Fruit fly (Drosophila melanogaster) whole organism, prepupa: ENCODE data around the gene CG32305.
A peak's percentile ranks its signal among the peaks of the same experiment; 100 is the strongest.

Experiments used
- Blimp-1 ChIP-seq: fragments of 200-800 bp; sonication (Bioruptor generic); optimal IDR thresholded peaks from 3 replicates; lab custom pipeline; 2017; ENCODE audit warnings: missing biosample characterization, missing genetic modification characterization, mild to moderate bottlenecking, moderate library complexity, missing genetic modification reagents
- CG10669 ChIP-seq: fragments of 200-800 bp; sonication (Bioruptor generic); optimal IDR thresholded peaks from 3 replicates; lab custom pipeline; 2018; ENCODE audit warnings: missing biosample characterization, mild to moderate bottlenecking, missing genetic modification characterization, moderate library complexity
- CG11294 ChIP-seq: fragments of 200-800 bp; sonication (Bioruptor generic); IDR thresholded peaks from 2 replicates; pipeline ENCODE4 v1.3.6; 2022; ENCODE audit warnings: missing biosample characterization, missing genetic modification characterization
- CG11762 ChIP-seq: fragments of 200-800 bp; sonication (Bioruptor generic); optimal IDR thresholded peaks from 3 replicates; lab custom pipeline; 2016; ENCODE audit warnings: missing biosample characterization, missing genetic modification characterization; ENCODE audit not compliant: insufficient read depth
- CG15336 ChIP-seq: fragments of 200-800 bp; sonication (Bioruptor generic); IDR thresholded peaks from 2 replicates; pipeline ENCODE4 v1.3.6; 2022; ENCODE audit warnings: missing biosample characterization, missing genetic modification characterization
- CG1621 ChIP-seq: fragments of 200-800 bp; sonication (Bioruptor generic); optimal IDR thresholded peaks from 3 replicates; lab custom pipeline; 2018; ENCODE audit warnings: missing biosample characterization, mild to moderate bottlenecking, missing genetic modification characterization
- CG3032 ChIP-seq: fragments of 200-800 bp; optimal IDR thresholded peaks from 2 replicates; lab custom pipeline; 2019; ENCODE audit warnings: missing biosample characterization, mild to moderate bottlenecking, missing genetic modification characterization, moderate library complexity
- CG31627 ChIP-seq: fragments of 200-800 bp; sonication (Bioruptor generic); optimal IDR thresholded peaks from 3 replicates; lab custom pipeline; 2016; ENCODE audit warnings: missing biosample characterization, missing genetic modification characterization
- CG32006 ChIP-seq: fragments of 200-800 bp; sonication (Bioruptor generic); optimal IDR thresholded peaks from 3 replicates; lab custom pipeline; 2017; ENCODE audit warnings: missing biosample characterization, mild to moderate bottlenecking, missing genetic modification characterization
- CG34406 ChIP-seq: fragments of 200-800 bp; sonication (Bioruptor generic); optimal IDR thresholded peaks from 3 replicates; lab custom pipeline; 2016; ENCODE audit warnings: missing biosample characterization, missing genetic modification characterization
- CG3919 ChIP-seq: fragments of 200-800 bp; sonication (Bioruptor generic); optimal IDR thresholded peaks from 3 replicates; lab custom pipeline; 2016; ENCODE audit warnings: missing biosample characterization, missing genetic modification characterization
- CG6276 ChIP-seq: fragments of 200-800 bp; sonication (Bioruptor generic); optimal IDR thresholded peaks from 2 replicates; lab custom pipeline; 2017; ENCODE audit warnings: missing biosample characterization, mild to moderate bottlenecking, missing genetic modification characterization
- CG6792 ChIP-seq: fragments of 200-800 bp; sonication (Bioruptor generic); optimal IDR thresholded peaks from 3 replicates; lab custom pipeline; 2016; ENCODE audit warnings: missing biosample characterization, missing genetic modification characterization
- CG6854 ChIP-seq: fragments of 200-800 bp; sonication (Bioruptor generic); optimal IDR thresholded peaks from 2 replicates; lab custom pipeline; 2017; ENCODE audit warnings: missing biosample characterization, mild to moderate bottlenecking, missing genetic modification characterization
- CG7368 ChIP-seq: fragments of 200-800 bp; sonication (Bioruptor generic); optimal IDR thresholded peaks from 3 replicates; lab custom pipeline; 2016; ENCODE audit warnings: missing biosample characterization, missing genetic modification characterization
- CG8119 ChIP-seq: fragments of 200-800 bp; sonication (Bioruptor generic); IDR thresholded peaks from 3 replicates; pipeline ENCODE4 v1.3.6; 2022; ENCODE audit warnings: missing biosample characterization, missing genetic modification characterization
- CG8319 ChIP-seq: fragments of 200-800 bp; sonication (Bioruptor generic); optimal IDR thresholded peaks from 3 replicates; lab custom pipeline; 2016; ENCODE audit warnings: missing biosample characterization, missing genetic modification characterization
- CG8632 ChIP-seq: fragments of 200-800 bp; sonication (Bioruptor generic); optimal IDR thresholded peaks from 3 replicates; lab custom pipeline; 2016; ENCODE audit warnings: missing biosample characterization, missing genetic modification characterization
- Eip75B ChIP-seq: fragments of 200-800 bp; sonication (Bioruptor generic); optimal IDR thresholded peaks from 3 replicates; lab custom pipeline; 2016; ENCODE audit warnings: missing biosample characterization, missing genetic modification characterization
- Eip78C ChIP-seq: fragments of 200-800 bp; sonication (Bioruptor generic); peaks from one replicate; lab custom pipeline; 2016; ENCODE audit warnings: missing biosample characterization, missing genetic modification characterization
- Eip93F ChIP-seq: fragments of 200-800 bp; sonication (Bioruptor generic); optimal IDR thresholded peaks from 2 replicates; lab custom pipeline; 2016; ENCODE audit warnings: missing biosample characterization, mild to moderate bottlenecking, missing genetic modification characterization
- Ets21C ChIP-seq: fragments of 200-800 bp; sonication (Bioruptor generic); optimal IDR thresholded peaks from 3 replicates; lab custom pipeline; 2016; ENCODE audit warnings: missing biosample characterization, missing genetic modification characterization
- Gug ChIP-seq: fragments of 200-800 bp; sonication (Bioruptor generic); IDR thresholded peaks from 2 replicates; pipeline ENCODE4 v1.3.6; 2022; ENCODE audit warnings: missing biosample characterization, missing genetic modification characterization
- Hr38 ChIP-seq: sonication (Bioruptor generic); optimal IDR thresholded peaks from 2 replicates; lab custom pipeline; 2016; ENCODE audit warnings: missing biosample characterization, missing genetic modification characterization
- Hr39 ChIP-seq: fragments of 200-800 bp; sonication (Bioruptor generic); optimal IDR thresholded peaks from 2 replicates; lab custom pipeline; 2016; ENCODE audit warnings: missing biosample characterization, missing genetic modification characterization
- Hr4 ChIP-seq: fragments of 200-800 bp; sonication (Bioruptor generic); optimal IDR thresholded peaks from 3 replicates; lab custom pipeline; 2016; ENCODE audit warnings: missing biosample characterization, missing genetic modification characterization
- Met ChIP-seq: fragments of 200-800 bp; sonication (Bioruptor generic); optimal IDR thresholded peaks from 3 replicates; lab custom pipeline; 2016; ENCODE audit warnings: missing biosample characterization, missing genetic modification characterization
- OdsH ChIP-seq: fragments of 200-800 bp; sonication (Bioruptor generic); optimal IDR thresholded peaks from 3 replicates; lab custom pipeline; 2016; ENCODE audit warnings: missing biosample characterization, missing genetic modification characterization
- Sox14 ChIP-seq: fragments of 200-800 bp; sonication (Bioruptor generic); optimal IDR thresholded peaks from 3 replicates; lab custom pipeline; 2016; ENCODE audit warnings: missing biosample characterization, missing genetic modification characterization
- Sox15 ChIP-seq: fragments of 200-800 bp; sonication (Bioruptor generic); optimal IDR thresholded peaks from 3 replicates; lab custom pipeline; 2016; ENCODE audit warnings: missing biosample characterization, missing genetic modification characterization
- achi ChIP-seq: fragments of 200-800 bp; sonication (Bioruptor generic); optimal IDR thresholded peaks from 3 replicates; lab custom pipeline; 2016; ENCODE audit warnings: missing biosample characterization, missing genetic modification characterization
- acj6 ChIP-seq: fragments of 200-800 bp; sonication (Bioruptor generic); optimal IDR thresholded peaks from 3 replicates; lab custom pipeline; 2016; ENCODE audit warnings: missing biosample characterization, missing genetic modification characterization
- dac ChIP-seq: fragments of 200-800 bp; sonication (Bioruptor generic); optimal IDR thresholded peaks from 2 replicates; lab custom pipeline; 2017; ENCODE audit warnings: missing biosample characterization, mild to moderate bottlenecking, missing genetic modification characterization
- dsx ChIP-seq: fragments of 200-800 bp; optimal IDR thresholded peaks from 3 replicates; lab custom pipeline; 2019; ENCODE audit warnings: missing biosample characterization, mild to moderate bottlenecking, missing genetic modification characterization, moderate library complexity; ENCODE audit not compliant: poor library complexity, severe bottlenecking
- eg ChIP-seq: fragments of 200-800 bp; sonication (Bioruptor generic); IDR thresholded peaks from 3 replicates; pipeline ENCODE4 v1.3.6; 2022; ENCODE audit warnings: missing biosample characterization, missing genetic modification characterization
- esn ChIP-seq: fragments of 200-800 bp; sonication (Bioruptor generic); optimal IDR thresholded peaks from 2 replicates; lab custom pipeline; 2016; ENCODE audit warnings: missing biosample characterization, mild to moderate bottlenecking, missing genetic modification characterization, moderate library complexity
- fd59A ChIP-seq: fragments of 200-800 bp; sonication (Bioruptor generic); optimal IDR thresholded peaks from 2 replicates; lab custom pipeline; 2017; ENCODE audit warnings: missing biosample characterization, mild to moderate bottlenecking, missing genetic modification characterization, missing genetic modification reagents
- fkh ChIP-seq: fragments of 200-800 bp; sonication (Bioruptor generic); optimal IDR thresholded peaks from 3 replicates; lab custom pipeline; 2017; ENCODE audit warnings: missing biosample characterization, mild to moderate bottlenecking, missing genetic modification characterization, moderate library complexity
- net ChIP-seq: fragments of 200-800 bp; sonication (Bioruptor generic); optimal IDR thresholded peaks from 3 replicates; lab custom pipeline; 2016; ENCODE audit warnings: missing biosample characterization, missing genetic modification characterization
- pdm3 ChIP-seq: fragments of 200-800 bp; sonication (Bioruptor generic); optimal IDR thresholded peaks from 3 replicates; lab custom pipeline; 2016; ENCODE audit warnings: missing biosample characterization, missing genetic modification characterization
- salr ChIP-seq, 2 experiments: fragments of 200-800 bp; sonication (Bioruptor generic); optimal IDR thresholded peaks; 3 replicates each; lab custom pipeline; 2016 to 2018; ENCODE audit warnings: missing biosample characterization in 2 of 2, missing genetic modification characterization in 2 of 2, mild to moderate bottlenecking in 1 of 2
- ss ChIP-seq, 2 experiments: fragments of 200-800 bp; sonication (Bioruptor generic); optimal IDR thresholded peaks; 2 replicates in 1 of 2; 3 replicates in 1 of 2; lab custom pipeline; 2017 to 2018; ENCODE audit warnings: mild to moderate bottlenecking in 2 of 2, missing biosample characterization in 2 of 2, missing genetic modification characterization in 2 of 2, moderate library complexity in 1 of 2
- svp ChIP-seq: fragments of 200-800 bp; sonication (Bioruptor generic); peaks from one replicate; lab custom pipeline; 2016; ENCODE audit warnings: missing biosample characterization, missing genetic modification characterization
- vri ChIP-seq: fragments of 200-800 bp; sonication (Bioruptor generic); optimal IDR thresholded peaks from 3 replicates; lab custom pipeline; 2016; ENCODE audit warnings: missing biosample characterization, mild to moderate bottlenecking, missing genetic modification characterization

CG32305 gene

dm6 chr3L:2257412-2257862 lies 9.0 kb downstream of the CG32305 start, which contains the start of the genes CG1275 and Elp5 (continued):
- peak; percentile 99 for TF ChIP-seq Met (GFP tag; lab: Kevin White, UChicago)
- TF ChIP-seq CG8319 (GFP tag; lab: Kevin White, UChicago), result peak; percentile 98
- TF ChIP-seq Eip75B (GFP tag; lab: Kevin White, UChicago), result peak; percentile 99
- peak; percentile 99 for TF ChIP-seq net (GFP tag; lab: Kevin White, UChicago)
- peak; percentile 97 to 98 for TF ChIP-seq salr (GFP tag; optimal IDR thresholded peaks at IDR 0.05; lab: Kevin White, UChicago)
- TF ChIP-seq Blimp-1 (GFP tag; lab: Kevin White, UChicago), result peak; percentile 95
- TF ChIP-seq CG3032 (tag; lab: Kevin White, UChicago), result peak; percentile 99
- peak; percentile 99 for TF ChIP-seq OdsH (GFP tag; lab: Kevin White, UChicago)

dm6 chr3L:2261282-2261681 lies 12.8 kb downstream of the CG32305 start:
- TF ChIP-seq Ets21C (GFP tag; lab: Kevin White, UChicago) (no peak), fkh (GFP tag; lab: Kevin White, UChicago) (no peak), dsx (GFP tag; lab: Kevin White, UChicago) (no peak), Eip75B (GFP tag; lab: Kevin White, UChicago) (no peak), CG3919 (GFP tag; lab: Kevin White, UChicago) (no peak), CG8632 (no peak), CG34406 (GFP tag; lab: Kevin White, UChicago) (no peak), dac (GFP tag; lab: Kevin White, UChicago) (no peak), CG6854 (GFP tag; lab: Kevin White, UChicago) (no peak), Gug (no peak), Hr39 (no peak), Hr38 (GFP tag; lab: Kevin White, UChicago) (no peak), CG11762 (no peak), CG8119 (no peak)

dm6 chr3L:2262515-2262944 lies 14.1 kb downstream of the CG32305 start, which contains the start of the genes oxt and CG13807:
TSS of gene oxt (minus strand) at chr3L:2262664.
TSS of gene CG13807 (plus strand) at chr3L:2262919.
- TF ChIP-seq fd59A (GFP tag; lab: Kevin White, UChicago) (peak; percentile 76), CG8632 (peak; percentile 81), dsx (GFP tag; lab: Kevin White, UChicago) (peak; percentile 81), Ets21C (GFP tag; lab: Kevin White, UChicago) (peak; percentile 78), CG6276 (GFP tag; lab: Kevin White, UChicago) (no peak), Blimp-1 (GFP tag; lab: Kevin White, UChicago) (peak; percentile 29), achi (GFP tag; lab: Kevin White, UChicago) (peak; percentile 87), Hr38 (GFP tag; lab: Kevin White, UChicago) (no peak), CG15336 (GFP tag; lab: Robert Waterston, UW) (peak; percentile 81), CG6792 (GFP tag; lab: Kevin White, UChicago) (peak; percentile 84), Met (GFP tag; lab: Kevin White, UChicago) (peak; percentile 81), CG1621 (tag; lab: Kevin White, UChicago) (peak; percentile 81), CG11294 (GFP tag; lab: Robert Waterston, UW) (peak; percentile 84), acj6 (peak; percentile 89), Hr39 (peak; percentile 80), svp (GFP tag; lab: Kevin White, UChicago) (peak; percentile 93), CG6854 (GFP tag; lab: Kevin White, UChicago) (peak; percentile 7), CG3032 (tag; lab: Kevin White, UChicago) (peak; percentile 91), Eip93F (GFP tag; lab: Kevin White, UChicago) (peak; percentile 31), dac (GFP tag; lab: Kevin White, UChicago) (peak; percentile 79), Eip78C (GFP tag; lab: Kevin White, UChicago) (peak; percentile 96), Sox15 (GFP tag; lab: Kevin White, UChicago) (peak; percentile 85), Sox14 (GFP tag; lab: Kevin White, UChicago) (peak; percentile 85), CG7368 (GFP tag; lab: Kevin White, UChicago) (peak; percentile 72), Hr4 (GFP tag; lab: Kevin White, UChicago) (peak; percentile 84), salr (GFP tag; optimal IDR thresholded peaks at IDR 0.05; lab: Kevin White, UChicago) (peak in 1 of 2 experiments; percentile 78), CG32006 (peak; percentile 89), esn (GFP tag; lab: Kevin White, UChicago) (peak; percentile 87), CG3919 (GFP tag; lab: Kevin White, UChicago) (peak; percentile 87), CG11762 (peak; percentile 65), OdsH (GFP tag; lab: Kevin White, UChicago) (peak; percentile 88), net (GFP tag; lab: Kevin White, UChicago) (peak; percentile 87), vri (GFP tag; lab: Kevin White, UChicago) (no peak), CG34406 (GFP tag; lab: Kevin White, UChicago) (peak; percentile 86), pdm3 (GFP tag; lab: Kevin White, UChicago) (peak; percentile 87), eg (peak; percentile 90), ss (GFP tag; optimal IDR thresholded peaks at IDR 0.05; lab: Kevin White, UChicago) (peak in 1 of 2 experiments; percentile 80), CG31627 (GFP tag; lab: Kevin White, UChicago) (peak; percentile 81), CG10669 (GFP tag; lab: Kevin White, UChicago) (peak; percentile 76)
